Fruit fly (Drosophila melanogaster) whole organism, embryonic: ENCODE data around the gene cpb.

ENCODE experiments used
- ATbp ChIP-seq: fragments of 200-800 bp; sonication (Bioruptor generic); optimal IDR thresholded peaks from 2 replicates; lab custom pipeline; 2017; ENCODE audit warnings: missing biosample characterization, mild to moderate bottlenecking, missing genetic modification characterization, missing genetic modification reagents
- Asciz ChIP-seq: fragments of 200-800 bp; sonication (Bioruptor generic); optimal IDR thresholded peaks from 2 replicates; lab custom pipeline; 2017; ENCODE audit warnings: missing biosample characterization, mild to moderate bottlenecking, missing genetic modification characterization, missing genetic modification reagents
- B-H1 ChIP-seq: fragments of 200-800 bp; sonication (Bioruptor generic); IDR thresholded peaks from 3 replicates; pipeline ENCODE4 v1.3.6; 2022; ENCODE audit warnings: missing biosample characterization, missing genetic modification characterization
- CG10274 ChIP-seq: fragments of 200-800 bp; sonication (Bioruptor generic); optimal IDR thresholded peaks from 3 replicates; lab custom pipeline; 2017; ENCODE audit warnings: missing biosample characterization, mild to moderate bottlenecking, missing genetic modification characterization
- CG13287 ChIP-seq: fragments of 200-800 bp; sonication (Bioruptor generic); IDR thresholded peaks from 2 replicates; pipeline ENCODE4 v1.3.6; 2022; ENCODE audit warnings: missing biosample characterization, missing genetic modification characterization; ENCODE audit not compliant: partially characterized antibody
- CG13424 ChIP-seq: fragments of 200-800 bp; sonication (Bioruptor generic); optimal IDR thresholded peaks from 2 replicates; lab custom pipeline; 2019; ENCODE audit warnings: missing biosample characterization, mild to moderate bottlenecking, missing genetic modification characterization, moderate library complexity
- CG13775 ChIP-seq: fragments of 200-800 bp; sonication (Bioruptor generic); optimal IDR thresholded peaks from 3 replicates; lab custom pipeline; 2017; ENCODE audit warnings: missing biosample characterization, mild to moderate bottlenecking, missing genetic modification characterization
- CG16779 ChIP-seq: fragments of 200-800 bp; sonication (Bioruptor generic); IDR thresholded peaks from 2 replicates; pipeline ENCODE4 v1.3.6; 2022; ENCODE audit warnings: missing biosample characterization, missing genetic modification characterization
- CG17912 ChIP-seq: fragments of 200-800 bp; sonication (Bioruptor generic); optimal IDR thresholded peaks from 2 replicates; lab custom pipeline; 2018; ENCODE audit warnings: missing biosample characterization, mild to moderate bottlenecking, missing genetic modification characterization
- CG2202 ChIP-seq: fragments of 200-800 bp; sonication (Bioruptor generic); optimal IDR thresholded peaks from 2 replicates; lab custom pipeline; 2018; ENCODE audit warnings: missing biosample characterization, mild to moderate bottlenecking, missing genetic modification characterization
- CG31388 ChIP-seq: fragments of 200-800 bp; sonication (Bioruptor generic); optimal IDR thresholded peaks from 2 replicates; lab custom pipeline; 2016; ENCODE audit warnings: missing biosample characterization, missing genetic modification characterization
- CG4617 ChIP-seq: fragments of 200-800 bp; sonication (Bioruptor generic); optimal IDR thresholded peaks from 3 replicates; lab custom pipeline; 2016; ENCODE audit warnings: missing biosample characterization, missing genetic modification characterization, borderline replicate concordance
- CG6254 ChIP-seq: fragments of 200-800 bp; sonication (Bioruptor generic); optimal IDR thresholded peaks from 3 replicates; lab custom pipeline; 2017; ENCODE audit warnings: mild to moderate bottlenecking, missing biosample characterization, missing genetic modification reagents, missing genetic modification characterization
- CG7271 ChIP-seq: fragments of 200-800 bp; sonication (Bioruptor generic); optimal IDR thresholded peaks from 2 replicates; lab custom pipeline; 2018; ENCODE audit warnings: missing biosample characterization, mild to moderate bottlenecking, missing genetic modification characterization, moderate library complexity
- CG7357 ChIP-seq: fragments of 200-800 bp; sonication (Bioruptor generic); IDR thresholded peaks from 3 replicates; pipeline ENCODE4 v1.3.6; 2022; ENCODE audit warnings: missing biosample characterization, missing genetic modification characterization
- CG8359 ChIP-seq: fragments of 200-800 bp; sonication (Bioruptor generic); optimal IDR thresholded peaks from 2 replicates; lab custom pipeline; 2017; ENCODE audit warnings: missing biosample characterization, mild to moderate bottlenecking, missing genetic modification characterization, borderline replicate concordance
- CG8388 ChIP-seq: fragments of 200-800 bp; sonication (Bioruptor generic); optimal IDR thresholded peaks from 2 replicates; lab custom pipeline; 2019; ENCODE audit warnings: missing biosample characterization, mild to moderate bottlenecking, missing genetic modification characterization, moderate library complexity
- CoRest ChIP-seq: fragments of 200-800 bp; sonication (Bioruptor generic); optimal IDR thresholded peaks from 3 replicates; lab custom pipeline; 2018; ENCODE audit warnings: missing biosample characterization, mild to moderate bottlenecking, missing genetic modification characterization, moderate library complexity
- Dip3 ChIP-seq: fragments of 200-800 bp; sonication (Bioruptor generic); optimal IDR thresholded peaks from 3 replicates; lab custom pipeline; 2016; ENCODE audit warnings: missing biosample characterization, missing genetic modification characterization
- Dref ChIP-seq: fragments of 200-800 bp; sonication (Bioruptor generic); IDR thresholded peaks from 2 replicates; pipeline ENCODE4 v1.3.6; 2022; ENCODE audit warnings: missing biosample characterization, missing genetic modification characterization
- Drgx ChIP-seq: fragments of 200-800 bp; sonication (Bioruptor generic); IDR thresholded peaks from 2 replicates; pipeline ENCODE4 v1.3.6; 2022; ENCODE audit warnings: missing biosample characterization, missing genetic modification characterization
- Gsc ChIP-seq: fragments of 200-800 bp; sonication (Bioruptor generic); IDR thresholded peaks from 2 replicates; pipeline ENCODE4 v1.3.6; 2022; ENCODE audit warnings: missing biosample characterization, missing genetic modification characterization
- H2.0 ChIP-seq: fragments of 200-800 bp; sonication (Bioruptor generic); IDR thresholded peaks from 2 replicates; pipeline ENCODE4 v1.3.6; 2022; ENCODE audit warnings: missing biosample characterization, missing genetic modification characterization
- Hr3 ChIP-seq: fragments of 200-800 bp; sonication (Bioruptor generic); optimal IDR thresholded peaks from 3 replicates; lab custom pipeline; 2016; ENCODE audit warnings: missing biosample characterization, missing genetic modification characterization
- Hr78 ChIP-seq, 2 experiments: fragments of 200-800 bp in 1 of 2; fragments of >200 bp in 1 of 2; sonication (Bioruptor generic) in 1 of 2; optimal IDR thresholded peaks; 2 replicates each; lab custom pipeline; 2017 to 2019; ENCODE audit warnings: missing biosample characterization in 2 of 2, missing genetic modification characterization in 2 of 2, mild to moderate bottlenecking in 1 of 2, moderate library complexity in 1 of 2
- Jarid2 ChIP-seq: fragments of 200-800 bp; sonication (Bioruptor generic); optimal IDR thresholded peaks from 3 replicates; lab custom pipeline; 2017; ENCODE audit warnings: mild to moderate bottlenecking, missing biosample characterization, missing genetic modification reagents, missing genetic modification characterization
- Opbp ChIP-seq: fragments of 200-800 bp; sonication (Bioruptor generic); IDR thresholded peaks from 3 replicates; pipeline ENCODE4 v1.3.6; 2022; ENCODE audit warnings: missing biosample characterization, missing genetic modification characterization; ENCODE audit not compliant: partially characterized antibody
- Poxn ChIP-seq: fragments of 200-800 bp; sonication (Bioruptor generic); IDR thresholded peaks from 2 replicates; pipeline ENCODE4 v1.3.6; 2022; ENCODE audit warnings: missing biosample characterization, missing genetic modification characterization
- Scr ChIP-seq: fragments of 200-800 bp; sonication (Bioruptor generic); IDR thresholded peaks from 2 replicates; pipeline ENCODE4 v1.3.6; 2022; ENCODE audit warnings: missing biosample characterization, missing genetic modification characterization; ENCODE audit not compliant: partially characterized antibody
- Usf ChIP-seq: fragments of 200-800 bp; sonication (Bioruptor generic); optimal IDR thresholded peaks from 2 replicates; lab custom pipeline; 2017; ENCODE audit warnings: missing genotype, missing biosample characterization, missing genetic modification characterization
- Xbp1 ChIP-seq: fragments of 200-800 bp; sonication (Bioruptor generic); optimal IDR thresholded peaks from 3 replicates; lab custom pipeline; 2016; ENCODE audit warnings: missing biosample characterization, mild to moderate bottlenecking, missing genetic modification characterization
- al ChIP-seq: fragments of 200-800 bp; sonication (Bioruptor generic); IDR thresholded peaks from 2 replicates; pipeline ENCODE4 v1.3.6; 2022; ENCODE audit warnings: missing biosample characterization, missing genetic modification characterization
- bigmax ChIP-seq: fragments of 200-800 bp; sonication (Bioruptor generic); optimal IDR thresholded peaks from 2 replicates; lab custom pipeline; 2018; ENCODE audit warnings: missing biosample characterization, mild to moderate bottlenecking, missing genetic modification characterization
- crol ChIP-seq: fragments of 200-800 bp; sonication (Bioruptor generic); IDR thresholded peaks from 2 replicates; pipeline ENCODE4 v1.3.6; 2022; ENCODE audit warnings: missing biosample characterization, missing genetic modification characterization
- danr ChIP-seq: fragments of 200-800 bp; sonication (Bioruptor generic); IDR thresholded peaks from 2 replicates; pipeline ENCODE4 v1.3.6; 2022; ENCODE audit warnings: missing biosample characterization, missing genetic modification characterization
- ftz-f1 ChIP-seq: fragments of 200-800 bp; sonication (Bioruptor generic); optimal IDR thresholded peaks from 2 replicates; lab custom pipeline; 2016; ENCODE audit warnings: missing biosample characterization, missing genetic modification characterization
- gcm ChIP-seq: fragments of 200-800 bp; sonication (Bioruptor generic); optimal IDR thresholded peaks from 2 replicates; lab custom pipeline; 2019; ENCODE audit warnings: missing biosample characterization, mild to moderate bottlenecking, missing genetic modification characterization, moderate library complexity
- gem ChIP-seq: fragments of 200-800 bp; sonication (Bioruptor generic); optimal IDR thresholded peaks from 2 replicates; lab custom pipeline; 2019; ENCODE audit warnings: missing biosample characterization, mild to moderate bottlenecking, missing genetic modification characterization, moderate library complexity
- grn ChIP-seq: fragments of 200-800 bp; sonication (Bioruptor generic); optimal IDR thresholded peaks from 3 replicates; lab custom pipeline; 2017; ENCODE audit warnings: missing biosample characterization, missing genetic modification characterization
- hb ChIP-seq: fragments of 200-800 bp; sonication (Bioruptor generic); IDR thresholded peaks from 3 replicates; pipeline ENCODE4 v1.3.6; 2022; ENCODE audit warnings: missing biosample characterization, missing genetic modification characterization; ENCODE audit not compliant: partially characterized antibody
- insv ChIP-seq, 2 experiments: fragments of 200-800 bp; sonication (Bioruptor generic); optimal IDR thresholded peaks; 3 replicates each; lab custom pipeline; 2016 to 2018; ENCODE audit warnings: missing biosample characterization in 2 of 2, missing genetic modification characterization in 2 of 2
- lbe ChIP-seq: fragments of 200-800 bp; sonication (Bioruptor generic); optimal IDR thresholded peaks from 2 replicates; lab custom pipeline; 2016; ENCODE audit warnings: missing biosample characterization, mild to moderate bottlenecking, missing genetic modification characterization
- nmo ChIP-seq: fragments of 200-800 bp; sonication (Bioruptor generic); optimal IDR thresholded peaks from 2 replicates; lab custom pipeline; 2018; ENCODE audit warnings: missing biosample characterization, mild to moderate bottlenecking, missing genetic modification characterization, moderate library complexity
- org-1 ChIP-seq: fragments of 200-800 bp; sonication (Bioruptor generic); optimal IDR thresholded peaks from 2 replicates; lab custom pipeline; 2017; ENCODE audit warnings: missing biosample characterization, missing genetic modification characterization
- peb ChIP-seq: fragments of 200-800 bp; sonication (Bioruptor generic); IDR thresholded peaks from 2 replicates; pipeline ENCODE4 v1.3.6; 2022; ENCODE audit warnings: missing biosample characterization, missing genetic modification characterization
- pzg ChIP-seq: fragments of 200-800 bp; sonication (Bioruptor generic); optimal IDR thresholded peaks from 3 replicates; lab custom pipeline; 2018; ENCODE audit warnings: missing biosample characterization, mild to moderate bottlenecking, missing genetic modification characterization, moderate library complexity
- ranshi ChIP-seq: fragments of 200-800 bp; sonication (Bioruptor generic); IDR thresholded peaks from 2 replicates; pipeline ENCODE4 v1.3.6; 2022; ENCODE audit warnings: missing biosample characterization, missing genetic modification characterization
- ro ChIP-seq: fragments of 200-800 bp; sonication (Bioruptor generic); IDR thresholded peaks from 2 replicates; pipeline ENCODE4 v1.3.6; 2022; ENCODE audit warnings: missing biosample characterization, missing genetic modification characterization
- yki ChIP-seq: fragments of >200 bp; optimal IDR thresholded peaks from 3 replicates; lab custom pipeline; 2018
- zf30C ChIP-seq: fragments of 200-800 bp; sonication (Bioruptor generic); optimal IDR thresholded peaks from 3 replicates; lab custom pipeline; 2018; ENCODE audit warnings: missing biosample characterization, mild to moderate bottlenecking, missing genetic modification characterization

The cpb gene

DNA sequence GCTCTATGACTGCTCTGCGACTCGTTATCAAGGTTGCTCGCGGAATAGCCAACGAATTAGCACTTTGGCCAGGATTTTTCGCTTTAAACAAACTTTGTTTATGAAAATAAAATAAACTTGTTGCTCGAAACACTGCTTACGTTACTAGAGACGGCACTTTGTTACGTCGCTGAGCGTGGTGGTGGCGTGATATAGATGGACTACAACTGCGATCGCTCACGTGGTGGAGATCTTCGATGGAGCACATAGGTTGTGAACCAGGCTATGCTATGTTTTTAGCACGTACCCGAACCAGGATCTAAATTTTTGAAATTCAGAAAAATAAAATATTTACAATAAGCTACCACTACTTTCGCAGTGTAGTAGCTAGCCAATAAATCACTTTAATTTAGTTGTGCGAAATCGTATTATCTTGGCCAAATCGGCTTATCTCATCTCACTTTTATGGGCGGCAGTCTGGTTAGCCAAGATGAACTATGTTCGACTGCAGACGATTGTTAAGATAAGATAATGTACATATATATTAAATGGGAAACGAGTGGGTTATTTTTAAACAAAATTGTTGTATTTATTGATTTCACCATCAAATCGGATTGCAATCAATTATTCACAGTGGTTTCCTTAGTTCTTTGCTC lies 11.1 kb downstream of the cpb start, which contains the start of gene frtz (continued):
- TF ChIP-seq yki (lab: Kevin White, UChicago): no peak
- TF ChIP-seq CoRest (tag; lab: Kevin White, UChicago): no peak
- peak; percentile 33 for TF ChIP-seq Dip3
- peak; percentile 89 for TF ChIP-seq CG13287
- TF ChIP-seq CG16779 (GFP tag; lab: Robert Waterston, UW): no peak
- TF ChIP-seq Opbp (GFP tag; lab: Robert Waterston, UW): peak; percentile 92
- TF ChIP-seq danr (GFP tag; lab: Robert Waterston, UW): no peak
- no peak for TF ChIP-seq ro
- TF ChIP-seq Drgx: no peak
- no peak for TF ChIP-seq Hr78 (GFP tag; optimal IDR thresholded peaks at IDR 0.05; lab: Kevin White, UChicago)
- TF ChIP-seq ATbp (GFP tag; lab: Kevin White, UChicago): no peak
- TF ChIP-seq Scr: peak; percentile 78
- no peak for TF ChIP-seq Hr3 (GFP tag; lab: Kevin White, UChicago)
- TF ChIP-seq peb: no peak
- TF ChIP-seq Poxn: no peak
- no peak for TF ChIP-seq CG13775 (GFP tag; lab: Kevin White, UChicago)
- no peak for TF ChIP-seq org-1 (GFP tag; lab: Kevin White, UChicago)
- peak; percentile 42 for TF ChIP-seq grn
- TF ChIP-seq gcm: no peak
- no peak for TF ChIP-seq H2.0
- no peak for TF ChIP-seq gem
- TF ChIP-seq lbe: no peak
- peak; percentile 87 for TF ChIP-seq pzg
- no peak for TF ChIP-seq CG13424 (tag; lab: Kevin White, UChicago)
- no peak for TF ChIP-seq CG7271 (tag; lab: Kevin White, UChicago)
- TF ChIP-seq ranshi (GFP tag; lab: Robert Waterston, UW): no peak
- TF ChIP-seq CG17912 (GFP tag; lab: Kevin White, UChicago): no peak
- TF ChIP-seq al (GFP tag; lab: Robert Waterston, UW): no peak
- no peak for TF ChIP-seq Usf (GFP tag; lab: Kevin White, UChicago)
- no peak for TF ChIP-seq crol (GFP tag; lab: Robert Waterston, UW)
- TF ChIP-seq Xbp1 (GFP tag; lab: Kevin White, UChicago): no peak
- no peak for TF ChIP-seq CG2202 (tag; lab: Kevin White, UChicago)
- TF ChIP-seq CG4617 (GFP tag; lab: Kevin White, UChicago): peak; percentile 53
- TF ChIP-seq CG8388 (GFP tag; lab: Kevin White, UChicago): no peak
- no peak for TF ChIP-seq insv (GFP tag; optimal IDR thresholded peaks at IDR 0.05; lab: Kevin White, UChicago)
- TF ChIP-seq CG7357 (GFP tag; lab: Robert Waterston, UW): no peak
- TF ChIP-seq ftz-f1 (GFP tag; lab: Kevin White, UChicago): no peak
- peak; percentile 32 for TF ChIP-seq nmo
- TF ChIP-seq B-H1 (GFP tag; lab: Robert Waterston, UW): no peak
- no peak for TF ChIP-seq bigmax (GFP tag; lab: Kevin White, UChicago)
- TF ChIP-seq CG31388: no peak
- TF ChIP-seq CG8359 (GFP tag; lab: Kevin White, UChicago): no peak
- no peak for TF ChIP-seq Gsc
- TF ChIP-seq Asciz (GFP tag; lab: Kevin White, UChicago): no peak
- TF ChIP-seq hb (GFP tag; lab: Robert Waterston, UW): peak; percentile 66
- no peak for TF ChIP-seq CG10274 (GFP tag; lab: Kevin White, UChicago)
- no peak for TF ChIP-seq zf30C (GFP tag; lab: Kevin White, UChicago)
- TF ChIP-seq CG6254 (GFP tag; lab: Kevin White, UChicago): no peak
- no peak for TF ChIP-seq Jarid2
- TF ChIP-seq Dref: peak; percentile 53
